Fruit fly (Drosophila melanogaster) whole organism, prepupa: Measurements from ENCODE around the gene CG5281.

ENCODE experiments used
- Blimp-1 ChIP-seq: fragments of 200-800 bp; sonication (Bioruptor generic); optimal IDR thresholded peaks from 3 replicates; lab custom pipeline; 2017; ENCODE audit warnings: missing biosample characterization, missing genetic modification characterization, mild to moderate bottlenecking, moderate library complexity, missing genetic modification reagents
- CG10669 ChIP-seq: fragments of 200-800 bp; sonication (Bioruptor generic); optimal IDR thresholded peaks from 3 replicates; lab custom pipeline; 2018; ENCODE audit warnings: missing biosample characterization, mild to moderate bottlenecking, missing genetic modification characterization, moderate library complexity
- CG11294 ChIP-seq: fragments of 200-800 bp; sonication (Bioruptor generic); IDR thresholded peaks from 2 replicates; pipeline ENCODE4 v1.3.6; 2022; ENCODE audit warnings: missing biosample characterization, missing genetic modification characterization
- CG11762 ChIP-seq: fragments of 200-800 bp; sonication (Bioruptor generic); optimal IDR thresholded peaks from 3 replicates; lab custom pipeline; 2016; ENCODE audit warnings: missing biosample characterization, missing genetic modification characterization; ENCODE audit not compliant: insufficient read depth
- CG11902 ChIP-seq: fragments of 200-800 bp; sonication (Bioruptor generic); optimal IDR thresholded peaks from 3 replicates; lab custom pipeline; 2016; ENCODE audit warnings: missing biosample characterization, missing genetic modification characterization
- CG15336 ChIP-seq: fragments of 200-800 bp; sonication (Bioruptor generic); IDR thresholded peaks from 2 replicates; pipeline ENCODE4 v1.3.6; 2022; ENCODE audit warnings: missing biosample characterization, missing genetic modification characterization
- CG1621 ChIP-seq: fragments of 200-800 bp; sonication (Bioruptor generic); optimal IDR thresholded peaks from 3 replicates; lab custom pipeline; 2018; ENCODE audit warnings: missing biosample characterization, mild to moderate bottlenecking, missing genetic modification characterization
- CG16779 ChIP-seq: fragments of 200-800 bp; sonication (Bioruptor generic); optimal IDR thresholded peaks from 3 replicates; lab custom pipeline; 2017; ENCODE audit warnings: missing biosample characterization, mild to moderate bottlenecking, missing genetic modification characterization
- CG31627 ChIP-seq: fragments of 200-800 bp; sonication (Bioruptor generic); optimal IDR thresholded peaks from 3 replicates; lab custom pipeline; 2016; ENCODE audit warnings: missing biosample characterization, missing genetic modification characterization
- CG34406 ChIP-seq: fragments of 200-800 bp; sonication (Bioruptor generic); optimal IDR thresholded peaks from 3 replicates; lab custom pipeline; 2016; ENCODE audit warnings: missing biosample characterization, missing genetic modification characterization
- CG3919 ChIP-seq: fragments of 200-800 bp; sonication (Bioruptor generic); optimal IDR thresholded peaks from 3 replicates; lab custom pipeline; 2016; ENCODE audit warnings: missing biosample characterization, missing genetic modification characterization
- CG4318 ChIP-seq: fragments of 200-800 bp; sonication (Bioruptor generic); optimal IDR thresholded peaks from 3 replicates; lab custom pipeline; 2017; ENCODE audit warnings: missing biosample characterization, mild to moderate bottlenecking, missing genetic modification characterization
- CG6163 ChIP-seq: fragments of 200-800 bp; sonication (Bioruptor generic); IDR thresholded peaks from 3 replicates; pipeline ENCODE4 v1.3.6; 2022; ENCODE audit warnings: missing biosample characterization, missing genetic modification characterization
- CG6276 ChIP-seq: fragments of 200-800 bp; sonication (Bioruptor generic); optimal IDR thresholded peaks from 2 replicates; lab custom pipeline; 2017; ENCODE audit warnings: missing biosample characterization, mild to moderate bottlenecking, missing genetic modification characterization
- CG6808 ChIP-seq: fragments of 200-800 bp; sonication (Bioruptor generic); optimal IDR thresholded peaks from 3 replicates; lab custom pipeline; 2017; ENCODE audit warnings: missing biosample characterization, missing genetic modification characterization, mild to moderate bottlenecking, moderate library complexity, missing genetic modification reagents
- CG6854 ChIP-seq: fragments of 200-800 bp; sonication (Bioruptor generic); optimal IDR thresholded peaks from 2 replicates; lab custom pipeline; 2017; ENCODE audit warnings: missing biosample characterization, mild to moderate bottlenecking, missing genetic modification characterization
- CG7368 ChIP-seq: fragments of 200-800 bp; sonication (Bioruptor generic); optimal IDR thresholded peaks from 3 replicates; lab custom pipeline; 2016; ENCODE audit warnings: missing biosample characterization, missing genetic modification characterization
- CG8119 ChIP-seq: fragments of 200-800 bp; sonication (Bioruptor generic); IDR thresholded peaks from 3 replicates; pipeline ENCODE4 v1.3.6; 2022; ENCODE audit warnings: missing biosample characterization, missing genetic modification characterization
- CG8319 ChIP-seq: fragments of 200-800 bp; sonication (Bioruptor generic); optimal IDR thresholded peaks from 3 replicates; lab custom pipeline; 2016; ENCODE audit warnings: missing biosample characterization, missing genetic modification characterization
- CG8632 ChIP-seq: fragments of 200-800 bp; sonication (Bioruptor generic); optimal IDR thresholded peaks from 3 replicates; lab custom pipeline; 2016; ENCODE audit warnings: missing biosample characterization, missing genetic modification characterization
- CG9139 ChIP-seq: fragments of 200-800 bp; sonication (Bioruptor generic); optimal IDR thresholded peaks from 3 replicates; lab custom pipeline; 2017; ENCODE audit warnings: missing biosample characterization, mild to moderate bottlenecking, missing genetic modification characterization
- Eip78C ChIP-seq: fragments of 200-800 bp; sonication (Bioruptor generic); peaks from one replicate; lab custom pipeline; 2016; ENCODE audit warnings: missing biosample characterization, missing genetic modification characterization
- Ets21C ChIP-seq: fragments of 200-800 bp; sonication (Bioruptor generic); optimal IDR thresholded peaks from 3 replicates; lab custom pipeline; 2016; ENCODE audit warnings: missing biosample characterization, missing genetic modification characterization
- Hr38 ChIP-seq: sonication (Bioruptor generic); optimal IDR thresholded peaks from 2 replicates; lab custom pipeline; 2016; ENCODE audit warnings: missing biosample characterization, missing genetic modification characterization
- Hr39 ChIP-seq: fragments of 200-800 bp; sonication (Bioruptor generic); optimal IDR thresholded peaks from 2 replicates; lab custom pipeline; 2016; ENCODE audit warnings: missing biosample characterization, missing genetic modification characterization
- Hr4 ChIP-seq: fragments of 200-800 bp; sonication (Bioruptor generic); optimal IDR thresholded peaks from 3 replicates; lab custom pipeline; 2016; ENCODE audit warnings: missing biosample characterization, missing genetic modification characterization
- Lpt ChIP-seq: fragments of 200-800 bp; sonication (Bioruptor generic); optimal IDR thresholded peaks from 3 replicates; lab custom pipeline; 2016; ENCODE audit warnings: missing biosample characterization, missing genetic modification characterization
- Met ChIP-seq: fragments of 200-800 bp; sonication (Bioruptor generic); optimal IDR thresholded peaks from 3 replicates; lab custom pipeline; 2016; ENCODE audit warnings: missing biosample characterization, missing genetic modification characterization
- OdsH ChIP-seq: fragments of 200-800 bp; sonication (Bioruptor generic); optimal IDR thresholded peaks from 3 replicates; lab custom pipeline; 2016; ENCODE audit warnings: missing biosample characterization, missing genetic modification characterization
- Smox ChIP-seq: fragments of 200-800 bp; sonication (Bioruptor generic); optimal IDR thresholded peaks from 3 replicates; lab custom pipeline; 2016; ENCODE audit warnings: missing biosample characterization, missing genetic modification characterization
- Sox102F ChIP-seq: fragments of 200-800 bp; sonication (Bioruptor generic); optimal IDR thresholded peaks from 2 replicates; lab custom pipeline; 2016; ENCODE audit warnings: missing biosample characterization, mild to moderate bottlenecking, missing genetic modification characterization
- Sox14 ChIP-seq: fragments of 200-800 bp; sonication (Bioruptor generic); optimal IDR thresholded peaks from 3 replicates; lab custom pipeline; 2016; ENCODE audit warnings: missing biosample characterization, missing genetic modification characterization
- achi ChIP-seq: fragments of 200-800 bp; sonication (Bioruptor generic); optimal IDR thresholded peaks from 3 replicates; lab custom pipeline; 2016; ENCODE audit warnings: missing biosample characterization, missing genetic modification characterization
- acj6 ChIP-seq: fragments of 200-800 bp; sonication (Bioruptor generic); optimal IDR thresholded peaks from 3 replicates; lab custom pipeline; 2016; ENCODE audit warnings: missing biosample characterization, missing genetic modification characterization
- cyc ChIP-seq: fragments of 200-800 bp; sonication (Bioruptor generic); optimal IDR thresholded peaks from 3 replicates; lab custom pipeline; 2016; ENCODE audit warnings: missing biosample characterization, missing genetic modification characterization
- dac ChIP-seq: fragments of 200-800 bp; sonication (Bioruptor generic); optimal IDR thresholded peaks from 2 replicates; lab custom pipeline; 2017; ENCODE audit warnings: missing biosample characterization, mild to moderate bottlenecking, missing genetic modification characterization
- esn ChIP-seq: fragments of 200-800 bp; sonication (Bioruptor generic); optimal IDR thresholded peaks from 2 replicates; lab custom pipeline; 2016; ENCODE audit warnings: missing biosample characterization, mild to moderate bottlenecking, missing genetic modification characterization, moderate library complexity
- fd59A ChIP-seq: fragments of 200-800 bp; sonication (Bioruptor generic); optimal IDR thresholded peaks from 2 replicates; lab custom pipeline; 2017; ENCODE audit warnings: missing biosample characterization, mild to moderate bottlenecking, missing genetic modification characterization, missing genetic modification reagents
- fd85E ChIP-seq: fragments of 200-800 bp; sonication (Bioruptor generic); optimal IDR thresholded peaks from 3 replicates; lab custom pipeline; 2016; ENCODE audit warnings: missing biosample characterization, missing genetic modification characterization
- fkh ChIP-seq: fragments of 200-800 bp; sonication (Bioruptor generic); optimal IDR thresholded peaks from 3 replicates; lab custom pipeline; 2017; ENCODE audit warnings: missing biosample characterization, mild to moderate bottlenecking, missing genetic modification characterization, moderate library complexity
- net ChIP-seq: fragments of 200-800 bp; sonication (Bioruptor generic); optimal IDR thresholded peaks from 3 replicates; lab custom pipeline; 2016; ENCODE audit warnings: missing biosample characterization, missing genetic modification characterization
- pdm3 ChIP-seq: fragments of 200-800 bp; sonication (Bioruptor generic); optimal IDR thresholded peaks from 3 replicates; lab custom pipeline; 2016; ENCODE audit warnings: missing biosample characterization, missing genetic modification characterization
- salr ChIP-seq, 2 experiments: fragments of 200-800 bp; sonication (Bioruptor generic); optimal IDR thresholded peaks; 3 replicates each; lab custom pipeline; 2016 to 2018; ENCODE audit warnings: missing biosample characterization in 2 of 2, missing genetic modification characterization in 2 of 2, mild to moderate bottlenecking in 1 of 2
- spab ChIP-seq: fragments of 200-800 bp; sonication (Bioruptor generic); optimal IDR thresholded peaks from 2 replicates; lab custom pipeline; 2017; ENCODE audit warnings: missing biosample characterization, mild to moderate bottlenecking, missing genetic modification characterization, missing genetic modification reagents
- ss ChIP-seq, 2 experiments: fragments of 200-800 bp; sonication (Bioruptor generic); optimal IDR thresholded peaks; 2 replicates in 1 of 2; 3 replicates in 1 of 2; lab custom pipeline; 2017 to 2018; ENCODE audit warnings: mild to moderate bottlenecking in 2 of 2, missing biosample characterization in 2 of 2, missing genetic modification characterization in 2 of 2, moderate library complexity in 1 of 2
- svp ChIP-seq: fragments of 200-800 bp; sonication (Bioruptor generic); peaks from one replicate; lab custom pipeline; 2016; ENCODE audit warnings: missing biosample characterization, missing genetic modification characterization
- topi ChIP-seq: fragments of 200-800 bp; sonication (Bioruptor generic); optimal IDR thresholded peaks from 3 replicates; lab custom pipeline; 2016; ENCODE audit warnings: missing biosample characterization, missing genetic modification characterization
- vri ChIP-seq: fragments of 200-800 bp; sonication (Bioruptor generic); optimal IDR thresholded peaks from 3 replicates; lab custom pipeline; 2016; ENCODE audit warnings: missing biosample characterization, mild to moderate bottlenecking, missing genetic modification characterization

CG5281 gene

dm6 chr3R:11457286-11457685 lies 21.6 kb downstream of the CG5281 start:
- TF ChIP-seq Sox102F (GFP tag; lab: Kevin White, UChicago) (no peak), vri (GFP tag; lab: Kevin White, UChicago) (no peak), CG6163 (0 out of 3 replicates have a peak, but pooled peaks have one; percentile 14), CG8119 (GFP tag; lab: Robert Waterston, UW) (no peak), svp (peak; percentile 94), fd59A (GFP tag; lab: Kevin White, UChicago) (no peak)

dm6 chr3R:11458022-11458850 lies 22.6 kb downstream of the CG5281 start:
- TF ChIP-seq dac, result no peak
- TF ChIP-seq CG34406 (GFP tag; lab: Kevin White, UChicago), result no peak
- TF ChIP-seq CG6163, result peak; percentile 36; the same call in 1 of the 3 replicates
- TF ChIP-seq CG11294 (GFP tag; lab: Robert Waterston, UW), result no peak
- TF ChIP-seq cyc (GFP tag; lab: Kevin White, UChicago), result peak; percentile 12
- no peak for TF ChIP-seq CG6276 (GFP tag; lab: Kevin White, UChicago)
- TF ChIP-seq acj6 (GFP tag; lab: Kevin White, UChicago), result no peak
- TF ChIP-seq CG11902 (GFP tag; lab: Kevin White, UChicago), result no peak
- TF ChIP-seq Met (GFP tag; lab: Kevin White, UChicago), result peak; percentile 27
- no peak for TF ChIP-seq topi (GFP tag; lab: Kevin White, UChicago)
- TF ChIP-seq CG15336, result no peak
- peak; percentile 15 for TF ChIP-seq vri (GFP tag; lab: Kevin White, UChicago)
- no peak for TF ChIP-seq CG8119 (GFP tag; lab: Robert Waterston, UW)
- no peak for TF ChIP-seq CG6854 (GFP tag; lab: Kevin White, UChicago)
- no peak for TF ChIP-seq CG1621 (tag; lab: Kevin White, UChicago)
- TF ChIP-seq net, result no peak
- TF ChIP-seq CG11762 (GFP tag; lab: Kevin White, UChicago), result no peak
- TF ChIP-seq CG10669 (GFP tag; lab: Kevin White, UChicago), result no peak
- peak; percentile 28 for TF ChIP-seq CG31627 (GFP tag; lab: Kevin White, UChicago)
- TF ChIP-seq CG8632 (GFP tag; lab: Kevin White, UChicago), result no peak
- no peak for TF ChIP-seq OdsH (GFP tag; lab: Kevin White, UChicago)
- no peak for TF ChIP-seq ss (GFP tag; optimal IDR thresholded peaks at IDR 0.05; lab: Kevin White, UChicago)
- TF ChIP-seq CG6808, result no peak
- TF ChIP-seq Hr4, result no peak
- no peak for TF ChIP-seq CG9139 (GFP tag; lab: Kevin White, UChicago)
- peak; percentile 49 for TF ChIP-seq Hr39 (GFP tag; lab: Kevin White, UChicago)
- no peak for TF ChIP-seq salr (GFP tag; optimal IDR thresholded peaks at IDR 0.05; lab: Kevin White, UChicago)
- no peak for TF ChIP-seq Ets21C (GFP tag; lab: Kevin White, UChicago)
- no peak for TF ChIP-seq Blimp-1 (GFP tag; lab: Kevin White, UChicago)
- TF ChIP-seq svp, result peak; percentile 96
- no peak for TF ChIP-seq CG4318
- TF ChIP-seq pdm3, result no peak
- no peak for TF ChIP-seq Hr38
- no peak for TF ChIP-seq Lpt
- TF ChIP-seq Smox, result no peak
- no peak for TF ChIP-seq achi (GFP tag; lab: Kevin White, UChicago)
- no peak for TF ChIP-seq fkh (GFP tag; lab: Kevin White, UChicago)
- TF ChIP-seq CG8319 (GFP tag; lab: Kevin White, UChicago), result no peak
- peak; percentile 27 for TF ChIP-seq esn (GFP tag; lab: Kevin White, UChicago)
- no peak for TF ChIP-seq CG7368 (GFP tag; lab: Kevin White, UChicago)
- TF ChIP-seq fd85E (GFP tag; lab: Kevin White, UChicago), result no peak
- TF ChIP-seq spab (GFP tag; lab: Kevin White, UChicago), result no peak
- no peak for TF ChIP-seq CG3919 (GFP tag; lab: Kevin White, UChicago)
- no peak for TF ChIP-seq Sox14
- TF ChIP-seq CG16779 (tag; lab: Kevin White, UChicago), result no peak
- TF ChIP-seq fd59A (GFP tag; lab: Kevin White, UChicago), result no peak
- TF ChIP-seq Sox102F (GFP tag; lab: Kevin White, UChicago), result no peak
- TF ChIP-seq Eip78C (GFP tag; lab: Kevin White, UChicago), result no peak
